Worm (Caenorhabditis elegans): ENCODE data around the gene Y57A10B.7.
"Not testable (repeated sequence)": the region's sequence is repeated elsewhere in the genome, so short reads cannot be mapped to it uniquely, and the experiment has no call there.

Y57A10B.7 gene

ce11 chrII:12393690-12394089 is at the start of gene Y57A10B.7:
TSS of gene Y57A10B.7 (minus strand) at chrII:12393790.
- no peak for TF ChIP-seq dpff-1 (tag; optimal IDR thresholded peaks at IDR 0.05)
- no peak for TF ChIP-seq madf-10 (tag; optimal IDR thresholded peaks at IDR 0.05)
- TF ChIP-seq zfh-2 (GFP tag; conservative IDR thresholded peaks at IDR 0.05): no peak
- TF ChIP-seq F33H1.4 (GFP tag; IDR thresholded peaks at IDR 0.05): no peak
- no peak for TF ChIP-seq attf-6 (GFP tag; IDR thresholded peaks at IDR 0.05)
- TF ChIP-seq hmg-1.2 (GFP tag; IDR thresholded peaks at IDR 0.05): no peak
- no peak for TF ChIP-seq ama-1 (optimal IDR thresholded peaks at IDR 0.05)
- TF ChIP-seq ama-1 (GFP tag; optimal IDR thresholded peaks at IDR 0.05): no peak
- no peak for TF ChIP-seq ekl-4 (GFP tag; IDR thresholded peaks at IDR 0.05)
- no peak for TF ChIP-seq madf-3 (GFP tag; IDR thresholded peaks at IDR 0.05)
- TF ChIP-seq hmg-20 (GFP tag; IDR thresholded peaks at IDR 0.05): no peak

- TF ChIP-seq mcd-1 (GFP tag; IDR thresholded peaks at IDR 0.05); ceh-100 (GFP tag; IDR thresholded peaks at IDR 0.05); zfh-2 (GFP tag; conservative IDR thresholded peaks at IDR 0.05): not testable (repeated sequence)
Observed at ce11 chrII:12441164-12441563, 47.6 kb upstream of the Y57A10B.7 start, which contains the start of gene Y57A10C.10. TSS of gene Y57A10C.10 (minus strand) at chrII:12441264.

ce11 chrII:12438441-12438840 is 44.9 kb upstream of the Y57A10B.7 start, which contains the start of gene Y57A10C.9:
TSS of gene Y57A10C.9 (minus strand) at chrII:12438541.
- no peak for TF ChIP-seq hmg-20 (GFP tag; IDR thresholded peaks at IDR 0.05)
- no peak for TF ChIP-seq akir-1 (GFP tag; optimal IDR thresholded peaks at IDR 0.05)
- TF ChIP-seq lir-1 (GFP tag; conservative IDR thresholded peaks at IDR 0.05): no peak
- no peak for TF ChIP-seq chd-7 (tag; optimal IDR thresholded peaks at IDR 0.05)

- TF ChIP-seq die-1 (tag; optimal IDR thresholded peaks at IDR 0.05) (no peak), hmg-1.2 (GFP tag; IDR thresholded peaks at IDR 0.05) (no peak), lir-1 (GFP tag; conservative IDR thresholded peaks at IDR 0.05) (no peak), F49E8.2 (tag; optimal IDR thresholded peaks at IDR 0.05; ENCODE audit: insufficient read depth) (no peak), madf-10 (tag; optimal IDR thresholded peaks at IDR 0.05) (no peak), egrh-3 (GFP tag; IDR thresholded peaks at IDR 0.05) (no peak)
Observed at ce11 chrII:12436717-12437116, 43.1 kb upstream of the Y57A10B.7 start.

ce11 chrII:12435202-12435872 is 41.7 kb upstream of the Y57A10B.7 start:
- TF ChIP-seq snpc-3.4 (tag; optimal IDR thresholded peaks at IDR 0.05) (no peak), F22D6.2 (tag; optimal IDR thresholded peaks at IDR 0.05) (no peak), ztf-6 (GFP tag; IDR thresholded peaks at IDR 0.05) (no peak), D2030.7 (GFP tag; IDR thresholded peaks at IDR 0.05) (no peak; the same call in 1 of the 2 replicates), athp-1 (tag; optimal IDR thresholded peaks at IDR 0.05) (no peak), rpc-1 (optimal IDR thresholded peaks at IDR 0.05) (peak; percentile 62), rpc-1 (tag; optimal IDR thresholded peaks at IDR 0.05) (peak; percentile 75), bed-1 (GFP tag; IDR thresholded peaks at IDR 0.05) (no peak), hmg-1.2 (GFP tag; IDR thresholded peaks at IDR 0.05) (peak; percentile 23; the same call in 1 of the 2 replicates), ets-4 (GFP tag; optimal IDR thresholded peaks at IDR 0.05) (no peak), gei-17 (GFP tag; optimal IDR thresholded peaks at IDR 0.05) (no peak), ztf-28 (GFP tag; IDR thresholded peaks at IDR 0.05) (0 out of 2 replicates have a peak, but pooled peaks have one; percentile 13), atf-7 (tag; optimal IDR thresholded peaks at IDR 0.05) (no peak), nhr-27 (tag; optimal IDR thresholded peaks at IDR 0.05) (no peak), tbx-9 (tag; optimal IDR thresholded peaks at IDR 0.05; ENCODE audit: borderline replicate concordance) (no peak), lin-26 (GFP tag; IDR thresholded peaks at IDR 0.05) (peak; percentile 65; the same call in 1 of the 2 replicates), xnd-1 (tag; optimal IDR thresholded peaks at IDR 0.05) (no peak), ekl-4 (GFP tag; IDR thresholded peaks at IDR 0.05) (no peak), nfya-1 (tag; optimal IDR thresholded peaks at IDR 0.05; ENCODE audit: borderline replicate concordance, insufficient read depth) (no peak), B0261.1 (tag; optimal IDR thresholded peaks at IDR 0.05) (peak; percentile 61), Y67H2A.10 (GFP tag; conservative IDR thresholded peaks at IDR 0.05) (no peak), dox-1 (GFP tag; IDR thresholded peaks at IDR 0.05) (peak; percentile 26; the same call in 1 of the 2 replicates), attf-6 (GFP tag; IDR thresholded peaks at IDR 0.05) (no peak), F39B2.1 (GFP tag; IDR thresholded peaks at IDR 0.05) (no peak), B0019.2 (GFP tag; conservative IDR thresholded peaks at IDR 0.05) (no peak)

Data from whole organism, young adult.